Worm (Caenorhabditis elegans) whole organism, mixed stage, embryonic: ENCODE data around the gene clec-161.

Source experiments
- M03D4.4 ChIP-seq: sonication (generic microtip); optimal IDR thresholded peaks from 2 replicates; lab custom pipeline; 2017; ENCODE audit warnings: mild to moderate bottlenecking, missing genetic modification characterization, missing compliant biosample characterization
- bed-3 ChIP-seq: fragments of 200-800 bp; sonication (Bioruptor generic); optimal IDR thresholded peaks from 3 replicates; lab custom pipeline; 2018; ENCODE audit warnings: mild to moderate bottlenecking, missing genetic modification characterization, moderate library complexity, missing compliant biosample characterization
- blmp-1 ChIP-seq: fragments of 150-350 bp; optimal IDR thresholded peaks from 2 replicates; lab custom pipeline; 2014; ENCODE audit warnings: missing biosample characterization, missing genetic modification characterization
- ceh-39 ChIP-seq: fragments of 150-350 bp; optimal IDR thresholded peaks from 2 replicates; lab custom pipeline; 2014; ENCODE audit warnings: missing biosample characterization, missing genetic modification characterization
- ceh-83 ChIP-seq: fragments of 200-800 bp; sonication (Bioruptor generic); optimal IDR thresholded peaks from 2 replicates; lab custom pipeline; 2018; ENCODE audit warnings: mild to moderate bottlenecking, missing genetic modification characterization, missing compliant biosample characterization
- ces-1 ChIP-seq: fragments of 150-350 bp; optimal IDR thresholded peaks from 2 replicates; lab custom pipeline; 2014; ENCODE audit warnings: missing biosample characterization, missing genetic modification reagents, missing genetic modification characterization
- drap-1 ChIP-seq: fragments of 200-800 bp; sonication (Bioruptor generic); optimal IDR thresholded peaks from 3 replicates; lab custom pipeline; 2018; ENCODE audit warnings: mild to moderate bottlenecking, missing genetic modification characterization, missing compliant biosample characterization
- elt-3 ChIP-seq: fragments of 150-350 bp; optimal IDR thresholded peaks from 2 replicates; lab custom pipeline; 2014; ENCODE audit warnings: missing biosample characterization, missing genetic modification characterization
- flh-1 ChIP-seq: fragments of 200-800 bp; sonication (Bioruptor generic); optimal IDR thresholded peaks from 2 replicates; lab custom pipeline; 2018; ENCODE audit warnings: mild to moderate bottlenecking, missing genetic modification characterization, moderate library complexity, missing compliant biosample characterization
- ham-2 ChIP-seq: fragments of 200-800 bp; sonication (Bioruptor generic); optimal IDR thresholded peaks from 2 replicates; lab custom pipeline; 2018; ENCODE audit warnings: mild to moderate bottlenecking, missing genetic modification characterization, missing compliant biosample characterization
- lin-13 ChIP-seq: fragments of 150-350 bp; optimal IDR thresholded peaks from 2 replicates; lab custom pipeline; 2014; ENCODE audit warnings: missing biosample characterization, missing genetic modification characterization
- lin-32 ChIP-seq: fragments of 200-800 bp; sonication (Bioruptor generic); optimal IDR thresholded peaks from 2 replicates; lab custom pipeline; 2018; ENCODE audit warnings: mild to moderate bottlenecking, missing genetic modification characterization, missing compliant biosample characterization
- lsy-2 ChIP-seq: fragments of 150-350 bp; optimal IDR thresholded peaks from 2 replicates; lab custom pipeline; 2014; ENCODE audit warnings: missing biosample characterization, missing genetic modification characterization
- mab-5 ChIP-seq: fragments of 150-350 bp; optimal IDR thresholded peaks from 2 replicates; lab custom pipeline; 2014; ENCODE audit warnings: missing biosample characterization, missing genetic modification characterization
- mep-1 ChIP-seq: fragments of 150-350 bp; optimal IDR thresholded peaks from 2 replicates; lab custom pipeline; 2017; ENCODE audit warnings: missing biosample characterization, missing genetic modification reagents, missing genetic modification characterization, inconsistent platforms
- mls-2 ChIP-seq: sonication (generic microtip); optimal IDR thresholded peaks from 2 replicates; lab custom pipeline; 2016; ENCODE audit warnings: mild to moderate bottlenecking, missing genetic modification characterization, moderate library complexity, missing compliant biosample characterization
- nhr-2 ChIP-seq: fragments of 150-350 bp; optimal IDR thresholded peaks from 2 replicates; lab custom pipeline; 2014; ENCODE audit warnings: missing biosample characterization, missing genetic modification characterization
- nhr-28 ChIP-seq: fragments of 150-350 bp; optimal IDR thresholded peaks from 2 replicates; lab custom pipeline; 2014; ENCODE audit warnings: missing biosample characterization, missing genetic modification characterization
- nhr-76 ChIP-seq: sonication (generic microtip); optimal IDR thresholded peaks from 2 replicates; lab custom pipeline; 2017; ENCODE audit warnings: missing biosample characterization, missing genetic modification characterization
- pha-4 ChIP-seq: fragments of 150-350 bp; optimal IDR thresholded peaks from 2 replicates; lab custom pipeline; 2018; ENCODE audit warnings: missing biosample characterization, missing genetic modification reagents, missing genetic modification characterization
- sptf-1 ChIP-seq: sonication (generic microtip); optimal IDR thresholded peaks from 2 replicates; lab custom pipeline; 2017; ENCODE audit warnings: mild to moderate bottlenecking, missing genetic modification characterization, moderate library complexity, missing compliant biosample characterization
- tbx-8 ChIP-seq: fragments of 200-800 bp; sonication (Bioruptor generic); optimal IDR thresholded peaks from 2 replicates; lab custom pipeline; 2018; ENCODE audit warnings: mild to moderate bottlenecking, missing genetic modification characterization, moderate library complexity, missing compliant biosample characterization
- unc-120 ChIP-seq: sonication (generic microtip); optimal IDR thresholded peaks from 2 replicates; lab custom pipeline; 2017; ENCODE audit warnings: missing genetic modification characterization, missing compliant biosample characterization; ENCODE audit not compliant: poor library complexity, severe bottlenecking
- unc-39 ChIP-seq: fragments of 150-350 bp; optimal IDR thresholded peaks from 2 replicates; lab custom pipeline; 2014; ENCODE audit warnings: missing biosample characterization, missing genetic modification characterization
- unc-62 ChIP-seq: fragments of 150-350 bp; optimal IDR thresholded peaks from 2 replicates; lab custom pipeline; 2014; ENCODE audit warnings: missing biosample characterization, missing genetic modification reagents, missing genetic modification characterization
- zip-8 ChIP-seq: fragments of 150-350 bp; optimal IDR thresholded peaks from 2 replicates; lab custom pipeline; 2014; ENCODE audit warnings: missing biosample characterization, missing genetic modification characterization
- ztf-11 ChIP-seq: fragments of 150-350 bp; optimal IDR thresholded peaks from 2 replicates; lab custom pipeline; 2014; ENCODE audit warnings: missing biosample characterization, missing genetic modification characterization

The clec-161 gene

ce11 chrIII:9600645-9601044 is 7.9 kb downstream of the clec-161 start, which contains the start of gene F58A4.2:
F58A4.2 (minus strand) TSS chrIII:9600745.
- TF ChIP-seq mls-2 (tag; lab: Kevin White, UChicago) (no peak), nhr-2 (tag; lab: Kevin White, UChicago) (no peak), elt-3 (tag; lab: Kevin White, UChicago) (no peak)
- TF ChIP-seq, all 35 proteins: peak for 0

- no peak for TF ChIP-seq lin-32 (GFP tag; lab: Kevin White, UChicago)
- TF ChIP-seq unc-120 (tag; lab: Kevin White, UChicago): no peak
- TF ChIP-seq blmp-1 (tag; lab: Kevin White, UChicago): no peak
- TF ChIP-seq ham-2 (GFP tag; lab: Kevin White, UChicago): no peak
- TF ChIP-seq unc-62 (GFP tag; lab: Kevin White, UChicago): no peak
- TF ChIP-seq mep-1 (tag; lab: Kevin White, UChicago): no peak
Observed at ce11 chrIII:9598168-9598567, 10.4 kb downstream of the clec-161 start, which contains the start of gene F58A4.1. F58A4.1 (plus strand) TSS chrIII:9598468.

ce11 chrIII:9597044-9597443 is 11.5 kb downstream of the clec-161 start, which contains the start of gene C48B4.12:
C48B4.12 (plus strand) TSS chrIII:9597344.
- TF ChIP-seq elt-3 (tag; lab: Kevin White, UChicago) (no peak), nhr-28 (tag; lab: Kevin White, UChicago) (no peak)

- TF ChIP-seq ces-1 (GFP tag; lab: Kevin White, UChicago) (no peak), ceh-83 (GFP tag; lab: Kevin White, UChicago) (no peak), elt-3 (tag; lab: Kevin White, UChicago) (no peak), drap-1 (GFP tag; lab: Kevin White, UChicago) (no peak), ceh-39 (tag; lab: Kevin White, UChicago) (no peak), ztf-11 (tag; lab: Kevin White, UChicago) (no peak), zip-8 (tag; lab: Kevin White, UChicago) (no peak), bed-3 (no peak)
- TF ChIP-seq, all 35 proteins: peak for 0
Observed at ce11 chrIII:9595563-9595962, 13.0 kb downstream of the clec-161 start, which contains the start of gene rom-2. rom-2 (minus strand) TSS chrIII:9595663.

- no peak for TF ChIP-seq unc-120 (tag; lab: Kevin White, UChicago)
- no peak for TF ChIP-seq ham-2 (GFP tag; lab: Kevin White, UChicago)
- TF ChIP-seq pha-4: no peak
- no peak for TF ChIP-seq lsy-2 (tag; lab: Kevin White, UChicago)
- TF ChIP-seq ceh-83 (GFP tag; lab: Kevin White, UChicago): no peak
- TF ChIP-seq lin-13 (tag; lab: Kevin White, UChicago): no peak
- no peak for TF ChIP-seq bed-3
- no peak for TF ChIP-seq mab-5 (tag; lab: Kevin White, UChicago)
- no peak for TF ChIP-seq unc-39 (tag; lab: Kevin White, UChicago)
- TF ChIP-seq nhr-2 (tag; lab: Kevin White, UChicago): no peak
- TF ChIP-seq ztf-11 (tag; lab: Kevin White, UChicago): no peak
- no peak for TF ChIP-seq mep-1 (tag; lab: Kevin White, UChicago)
- no peak for TF ChIP-seq M03D4.4
- TF ChIP-seq flh-1: no peak
- TF ChIP-seq nhr-76 (tag; lab: Kevin White, UChicago): no peak
- no peak for TF ChIP-seq elt-3 (tag; lab: Kevin White, UChicago)
- TF ChIP-seq sptf-1: no peak
Observed at ce11 chrIII:9592118-9592517, 16.4 kb downstream of the clec-161 start, which contains the start of gene acox-1.5. acox-1.5 (minus strand) TSS chrIII:9592192.

- TF ChIP-seq tbx-8 (GFP tag; lab: Kevin White, UChicago) (no peak), blmp-1 (tag; lab: Kevin White, UChicago) (no peak), M03D4.4 (no peak), bed-3 (no peak)
- TF ChIP-seq, all 35 proteins: peak for 0
Observed at ce11 chrIII:9590212-9590611, 18.3 kb downstream of the clec-161 start.

ce11 chrIII:9585314-9585713 is 23.2 kb downstream of the clec-161 start:
- TF ChIP-seq ces-1 (GFP tag; lab: Kevin White, UChicago) (peak; percentile 98), lin-13 (tag; lab: Kevin White, UChicago) (no peak)
